Worm (Caenorhabditis elegans): ENCODE data around the gene dhs-6.

dhs-6 gene

DNA sequence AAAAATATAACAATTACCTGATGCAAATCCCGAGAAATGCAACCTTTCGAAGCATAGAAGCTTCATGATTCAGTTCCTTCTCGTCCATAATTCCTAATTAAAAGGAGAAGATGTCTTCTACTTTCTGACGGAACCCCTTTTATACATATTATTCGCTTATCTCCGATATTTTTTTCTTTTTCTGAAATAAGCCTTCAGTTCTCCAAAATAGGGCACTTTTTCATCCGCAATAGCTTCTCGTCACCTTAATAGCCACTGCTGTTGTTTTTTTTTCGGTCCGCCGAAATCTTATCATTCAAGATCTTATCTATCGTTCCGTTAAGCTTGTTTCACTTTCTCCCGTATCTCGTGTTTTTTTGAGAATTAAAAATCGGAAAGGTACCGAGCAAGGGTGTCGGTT, 33.2 kb upstream of the dhs-6 start, which contains the start of gene bli-2:
Gene bli-2, minus strand, starts transcription at position 101 of the 400 bp plus-strand sequence.
- TF ChIP-seq tbx-2 (tag; optimal IDR thresholded peaks at IDR 0.05) (no peak), gmeb-2 (tag; optimal IDR thresholded peaks at IDR 0.05) (no peak), ceh-6 (GFP tag; optimal IDR thresholded peaks at IDR 0.05) (no peak), dve-1 (tag; optimal IDR thresholded peaks at IDR 0.05) (no peak), K09A11.1 (tag; optimal IDR thresholded peaks at IDR 0.05; ENCODE audit: insufficient read depth) (no peak), ceh-30 (tag; optimal IDR thresholded peaks at IDR 0.05) (no peak), F13H6.1 (tag; optimal IDR thresholded peaks at IDR 0.05) (no peak), unc-42 (tag; optimal IDR thresholded peaks at IDR 0.05) (no peak), ama-1 (optimal IDR thresholded peaks at IDR 0.05) (no peak), unc-3 (GFP tag; conservative IDR thresholded peaks at IDR 0.05) (no peak), unc-3 (tag; optimal IDR thresholded peaks at IDR 0.05) (no peak), syd-9 (tag; optimal IDR thresholded peaks at IDR 0.05) (no peak), sdc-2 (tag; optimal IDR thresholded peaks at IDR 0.05) (no peak), pax-1 (tag; optimal IDR thresholded peaks at IDR 0.05) (no peak), fkh-6 (tag; optimal IDR thresholded peaks at IDR 0.05) (no peak)

DNA sequence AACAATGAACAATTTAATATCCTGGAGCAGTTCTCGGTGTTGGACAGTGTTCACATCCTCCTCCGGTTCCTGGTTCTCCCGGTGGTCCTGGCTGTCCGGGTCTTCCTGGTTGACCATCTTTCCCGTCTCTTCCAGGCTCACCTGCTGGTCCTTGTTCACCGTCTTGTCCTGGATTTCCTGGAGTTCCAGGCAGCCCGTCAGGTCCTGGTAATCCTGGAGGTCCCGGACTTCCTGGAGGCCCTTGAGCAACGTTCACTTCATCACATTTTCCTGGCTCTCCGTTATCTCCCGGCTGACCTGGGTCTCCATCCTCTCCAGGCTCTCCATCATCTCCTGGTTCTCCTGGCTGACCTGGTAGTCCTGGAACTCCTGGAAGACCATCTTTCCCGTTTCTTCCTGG, 32.3 kb upstream of the dhs-6 start:
- TF ChIP-seq ceh-14 (tag; optimal IDR thresholded peaks at IDR 0.05) (no peak), unc-42 (tag; optimal IDR thresholded peaks at IDR 0.05) (no peak), dmd-4 (tag; optimal IDR thresholded peaks at IDR 0.05; ENCODE audit: borderline replicate concordance) (no peak), unc-55 (GFP tag; optimal IDR thresholded peaks at IDR 0.05) (no peak), tbx-7 (tag; optimal IDR thresholded peaks at IDR 0.05) (no peak), unc-86 (tag; optimal IDR thresholded peaks at IDR 0.05) (no peak), ahr-1 (tag; optimal IDR thresholded peaks at IDR 0.05) (no peak), tbx-2 (tag; optimal IDR thresholded peaks at IDR 0.05) (no peak), npax-4 (tag; optimal IDR thresholded peaks at IDR 0.05) (no peak), pqm-1 (tag; optimal IDR thresholded peaks at IDR 0.05) (no peak), eyg-1 (tag; optimal IDR thresholded peaks at IDR 0.05) (no peak), elt-2 (tag; optimal IDR thresholded peaks at IDR 0.05) (no peak), ceh-24 (tag; optimal IDR thresholded peaks at IDR 0.05) (no peak), elt-4 (tag; optimal IDR thresholded peaks at IDR 0.05) (no peak), ceh-31 (tag; optimal IDR thresholded peaks at IDR 0.05) (no peak), pat-9 (tag; optimal IDR thresholded peaks at IDR 0.05) (no peak), hlh-15 (tag; optimal IDR thresholded peaks at IDR 0.05) (no peak), zip-5 (tag; optimal IDR thresholded peaks at IDR 0.05) (no peak)

DNA sequence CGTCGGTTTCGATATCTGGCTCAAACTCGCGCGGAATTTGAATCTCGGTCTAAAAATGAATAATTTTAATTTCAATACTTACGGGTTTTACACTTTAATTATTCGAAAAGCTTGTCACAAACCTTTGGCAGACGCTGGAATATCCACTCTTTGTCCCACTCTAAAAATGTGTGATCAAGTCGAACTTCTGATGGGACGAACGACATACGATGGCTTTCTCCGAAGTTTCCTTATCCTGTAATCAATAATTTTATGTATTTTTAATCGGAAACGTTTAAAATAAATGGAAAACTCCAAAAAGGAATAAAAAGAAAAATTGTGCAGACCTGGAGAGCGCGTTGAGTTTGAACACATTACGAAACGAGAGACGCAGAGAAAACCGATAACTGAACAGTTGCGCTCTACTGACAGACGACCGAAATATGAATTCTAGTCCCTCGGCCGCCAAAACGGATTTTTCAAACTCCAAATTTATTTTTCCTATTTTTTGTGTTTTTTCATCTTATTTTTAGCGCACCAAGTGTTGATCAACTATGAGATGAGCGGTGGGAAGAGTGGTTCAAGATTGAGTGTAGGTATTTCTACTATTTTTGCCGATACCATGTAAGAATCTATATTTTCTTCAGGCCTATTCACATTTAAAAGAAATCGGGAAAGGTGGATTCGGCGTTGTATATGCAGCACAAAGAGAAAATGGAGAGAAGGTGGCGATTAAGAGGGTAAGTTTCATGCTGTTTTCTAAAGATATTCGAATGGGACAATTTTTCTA, 30.3 kb upstream of the dhs-6 start, which contains the start of the genes sam-4, F59E12.17 and zyg-1:
Gene sam-4, minus strand, starts transcription at position 51 of the 769 bp plus-strand sequence.
Gene F59E12.17, minus strand, starts transcription at position 235 of the 769 bp plus-strand sequence.
Gene zyg-1, plus strand, starts transcription at position 513 of the 769 bp plus-strand sequence.
- TF ChIP-seq zip-5 (tag; optimal IDR thresholded peaks at IDR 0.05), result peak; percentile 20
- TF ChIP-seq rnt-1 (tag; optimal IDR thresholded peaks at IDR 0.05), result peak; percentile 72
- peak; percentile 20 for TF ChIP-seq F13H6.1 (tag; optimal IDR thresholded peaks at IDR 0.05)
- TF ChIP-seq C08G9.2 (tag; optimal IDR thresholded peaks at IDR 0.05), result peak; percentile 66
- TF ChIP-seq ets-4 (tag; optimal IDR thresholded peaks at IDR 0.05), result peak; percentile 83
- TF ChIP-seq sox-4 (tag; optimal IDR thresholded peaks at IDR 0.05), result no peak
- TF ChIP-seq hlh-30 (tag; optimal IDR thresholded peaks at IDR 0.05; ENCODE audit: insufficient read depth), result no peak
- peak; percentile 11 for TF ChIP-seq tbx-7 (tag; optimal IDR thresholded peaks at IDR 0.05)
- peak; percentile 29 for TF ChIP-seq ceh-14 (tag; optimal IDR thresholded peaks at IDR 0.05)
- peak; percentile 28 for TF ChIP-seq ceh-48 (tag; optimal IDR thresholded peaks at IDR 0.05)
- TF ChIP-seq pax-1 (tag; optimal IDR thresholded peaks at IDR 0.05), result no peak
- TF ChIP-seq ceh-30 (tag; optimal IDR thresholded peaks at IDR 0.05), result no peak
- TF ChIP-seq ceh-2 (tag; optimal IDR thresholded peaks at IDR 0.05), result peak; percentile 78
- peak; percentile 90 for TF ChIP-seq ceh-31 (tag; optimal IDR thresholded peaks at IDR 0.05)
- peak; percentile 54 for TF ChIP-seq nfya-1 (tag; optimal IDR thresholded peaks at IDR 0.05)
- peak; percentile 70 for TF ChIP-seq tbx-2 (tag; optimal IDR thresholded peaks at IDR 0.05)
- TF ChIP-seq ref-2 (tag; optimal IDR thresholded peaks at IDR 0.05), result peak; percentile 38

Data from whole organism, late embryonic.